Fruit fly (Drosophila melanogaster) whole organism, wandering third instar larva: ENCODE results near the gene CG4972.

Experiments used
- Abd-B ChIP-seq: fragments of >200 bp; optimal IDR thresholded peaks from 2 replicates; lab custom pipeline; 2017; ENCODE audit warnings: missing biosample characterization, missing genetic modification characterization
- CG32264 ChIP-seq: fragments of 200-800 bp; sonication (Bioruptor generic); optimal IDR thresholded peaks from 2 replicates; lab custom pipeline; 2016; ENCODE audit warnings: missing biosample characterization, missing genetic modification characterization
- Dfd ChIP-seq: fragments of >200 bp; optimal IDR thresholded peaks from 2 replicates; lab custom pipeline; 2017; ENCODE audit warnings: missing biosample characterization, missing genetic modification characterization
- GATAd ChIP-seq: sonication (Bioruptor generic); optimal IDR thresholded peaks from 2 replicates; lab custom pipeline; 2016; ENCODE audit warnings: missing biosample characterization, missing genetic modification characterization
- HLH106 ChIP-seq: fragments of 200-800 bp; optimal IDR thresholded peaks from 3 replicates; lab custom pipeline; 2019; ENCODE audit warnings: missing biosample characterization, mild to moderate bottlenecking, missing genetic modification characterization, moderate library complexity
- Hr83 ChIP-seq: fragments of 200-300 bp; sonication (Bioruptor generic); optimal IDR thresholded peaks from 2 replicates; lab custom pipeline; 2016; ENCODE audit warnings: missing biosample characterization, mild to moderate bottlenecking, missing genetic modification characterization, moderate library complexity; ENCODE audit not compliant: poor library complexity, severe bottlenecking
- Myc ChIP-seq: fragments of >200 bp; optimal IDR thresholded peaks from 2 replicates; lab custom pipeline; 2017
- N ChIP-seq: fragments of >200 bp; optimal IDR thresholded peaks from 2 replicates; lab custom pipeline; 2018; ENCODE audit warnings: missing biosample characterization, missing external identifiers, missing genetic modification characterization
- Rel ChIP-seq, 2 experiments: fragments of 200-800 bp; sonication (Bioruptor generic) in 1 of 2; optimal IDR thresholded peaks; 2 replicates in 1 of 2; 3 replicates in 1 of 2; lab custom pipeline; 2016 to 2019; ENCODE audit warnings: mild to moderate bottlenecking in 2 of 2, missing biosample characterization in 2 of 2, missing genetic modification characterization in 2 of 2, moderate library complexity in 1 of 2
- Sp1 ChIP-seq: fragments of 200-800 bp; sonication (Bioruptor generic); optimal IDR thresholded peaks from 3 replicates; lab custom pipeline; 2019; ENCODE audit warnings: missing biosample characterization, mild to moderate bottlenecking, missing genetic modification characterization, moderate library complexity
- br ChIP-seq: fragments of 200-800 bp; sonication (Bioruptor generic); optimal IDR thresholded peaks from 2 replicates; lab custom pipeline; 2016; ENCODE audit warnings: missing biosample characterization, missing genetic modification characterization
- dsf ChIP-seq: sonication (Bioruptor generic); optimal IDR thresholded peaks from 2 replicates; lab custom pipeline; 2016; ENCODE audit warnings: missing biosample characterization, missing genetic modification characterization, borderline replicate concordance
- ey ChIP-seq: fragments of 200-800 bp; sonication (Bioruptor generic); optimal IDR thresholded peaks from 2 replicates; lab custom pipeline; 2016; ENCODE audit warnings: missing biosample characterization, missing genetic modification characterization
- fru ChIP-seq: fragments of 200-800 bp; sonication (Bioruptor generic); optimal IDR thresholded peaks from 3 replicates; lab custom pipeline; 2016; ENCODE audit warnings: missing biosample characterization, mild to moderate bottlenecking, missing genetic modification characterization
- h ChIP-seq: fragments of 200-800 bp; sonication (Bioruptor generic); optimal IDR thresholded peaks from 3 replicates; lab custom pipeline; 2016; ENCODE audit warnings: missing biosample characterization, mild to moderate bottlenecking, missing genetic modification characterization
- lola ChIP-seq: fragments of >200 bp; optimal IDR thresholded peaks from 2 replicates; lab custom pipeline; 2017; ENCODE audit warnings: missing biosample characterization, missing genetic modification characterization
- woc ChIP-seq: sonication (Bioruptor generic); optimal IDR thresholded peaks from 2 replicates; lab custom pipeline; 2016; ENCODE audit warnings: missing biosample characterization, mild to moderate bottlenecking, missing genetic modification characterization

The CG4972 gene

dm6 chr2L:10362408-10363067, 47.9 kb downstream of the CG4972 start, which contains the start of the genes Cand1 and pim:
TSS of gene Cand1 (minus strand) at chr2L:10362707.
TSS of gene pim (plus strand) at chr2L:10362989.
- TF ChIP-seq Dfd (GFP tag; lab: Kevin White, UChicago) (no peak), Hr83 (GFP tag; lab: Kevin White, UChicago) (no peak), HLH106 (tag; lab: Kevin White, UChicago) (peak; percentile 11), lola (GFP tag; lab: Kevin White, UChicago) (no peak), dsf (GFP tag; lab: Kevin White, UChicago) (no peak), woc (GFP tag; lab: Kevin White, UChicago) (peak; percentile 22), h (GFP tag; lab: Kevin White, UChicago) (no peak), Rel (GFP tag; optimal IDR thresholded peaks at IDR 0.05; lab: Kevin White, UChicago) (no peak), Rel (tag; optimal IDR thresholded peaks at IDR 0.05; lab: Kevin White, UChicago) (peak; percentile 36)

dm6 chr2L:10364229-10364628, 49.6 kb downstream of the CG4972 start, which contains the start of gene lft:
TSS of gene lft (plus strand) at chr2L:10364471.
- TF ChIP-seq Myc (lab: Kevin White, UChicago) (peak; percentile 69), Abd-B (GFP tag; lab: Kevin White, UChicago) (no peak), Dfd (GFP tag; lab: Kevin White, UChicago) (no peak), woc (GFP tag; lab: Kevin White, UChicago) (peak; percentile 60), br (GFP tag; lab: Kevin White, UChicago) (no peak), N (GFP tag; lab: Kevin White, UChicago) (no peak), HLH106 (tag; lab: Kevin White, UChicago) (no peak), fru (peak; percentile 85), ey (GFP tag; lab: Kevin White, UChicago) (no peak), Sp1 (GFP tag; lab: Kevin White, UChicago) (no peak)

DNA sequence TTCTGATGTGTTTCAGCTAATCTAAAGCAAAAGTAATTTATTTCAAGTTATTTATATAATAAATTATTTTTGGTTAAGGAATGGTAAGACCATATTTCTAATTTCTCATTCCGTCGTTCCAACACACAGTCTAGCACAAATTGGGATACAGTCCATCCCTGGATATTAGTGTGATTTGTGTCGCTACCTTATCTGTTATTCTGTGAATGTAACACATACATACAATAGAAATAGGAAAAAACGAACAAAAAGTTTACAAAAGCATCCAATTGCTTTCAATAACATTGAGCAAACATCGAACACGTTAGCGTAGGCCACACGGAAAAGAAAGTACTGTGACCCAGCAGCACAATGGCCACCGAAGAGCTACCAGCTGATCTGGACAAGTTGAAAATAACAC, 51.9 kb downstream of the CG4972 start, which contains the start of gene CG5056:
Gene CG5056 (plus strand): TSS at position 168 of the 400 bp plus-strand sequence.
- TF ChIP-seq CG32264 (GFP tag; lab: Kevin White, UChicago) (no peak), GATAd (no peak), Sp1 (GFP tag; lab: Kevin White, UChicago) (peak; percentile 30), woc (GFP tag; lab: Kevin White, UChicago) (peak; percentile 64)
